Fruit fly (Drosophila melanogaster) whole organism, embryonic: ENCODE measurements around the gene CG7878.

Experiments used
- BtbVII ChIP-seq: fragments of 200-800 bp; sonication (Bioruptor generic); optimal IDR thresholded peaks from 3 replicates; lab custom pipeline; 2017; ENCODE audit warnings: missing biosample characterization, mild to moderate bottlenecking, missing genetic modification characterization
- CG11398 ChIP-seq: fragments of 200-800 bp; sonication (Bioruptor generic); optimal IDR thresholded peaks from 2 replicates; lab custom pipeline; 2016; ENCODE audit warnings: missing biosample characterization, missing genetic modification characterization
- CG11695 ChIP-seq: fragments of 200-800 bp; sonication (Bioruptor generic); IDR thresholded peaks from 3 replicates; pipeline ENCODE4 v1.3.6; 2022; ENCODE audit warnings: missing biosample characterization, missing genetic modification characterization
- CG1647 ChIP-seq: fragments of 200-800 bp; sonication (Bioruptor generic); optimal IDR thresholded peaks from 3 replicates; lab custom pipeline; 2016; ENCODE audit warnings: missing biosample characterization, missing genetic modification characterization
- CG16813 ChIP-seq: fragments of 200-800 bp; sonication (Bioruptor generic); IDR thresholded peaks from 3 replicates; pipeline ENCODE4 v1.3.6; 2022; ENCODE audit warnings: missing biosample characterization, missing genetic modification characterization; ENCODE audit not compliant: partially characterized antibody
- CG18476 ChIP-seq: fragments of 200-800 bp; sonication (Bioruptor generic); optimal IDR thresholded peaks from 2 replicates; lab custom pipeline; 2016; ENCODE audit warnings: missing biosample characterization, mild to moderate bottlenecking, missing genetic modification characterization
- CG30431 ChIP-seq: fragments of 200-800 bp; sonication (Bioruptor generic); optimal IDR thresholded peaks from 2 replicates; lab custom pipeline; 2017; ENCODE audit warnings: missing biosample characterization, missing genetic modification characterization
- CG32767 ChIP-seq: fragments of 200-800 bp; sonication (Bioruptor generic); IDR thresholded peaks from 2 replicates; pipeline ENCODE4 v1.3.6; 2022; ENCODE audit warnings: missing biosample characterization, missing genetic modification characterization
- CG33213 ChIP-seq: fragments of 200-800 bp; sonication (Bioruptor generic); optimal IDR thresholded peaks from 3 replicates; lab custom pipeline; 2016; ENCODE audit warnings: missing biosample characterization, missing genetic modification characterization
- CG4730 ChIP-seq: fragments of 200-800 bp; sonication (Bioruptor generic); IDR thresholded peaks from 2 replicates; pipeline ENCODE4 v1.3.6; 2022; ENCODE audit warnings: missing biosample characterization, missing genetic modification characterization
- CG5953 ChIP-seq: fragments of 200-800 bp; sonication (Bioruptor generic); IDR thresholded peaks from 2 replicates; pipeline ENCODE4 v1.3.6; 2022; ENCODE audit warnings: missing biosample characterization, missing genetic modification characterization
- CG6765 ChIP-seq: fragments of 200-800 bp; sonication (Bioruptor generic); optimal IDR thresholded peaks from 3 replicates; lab custom pipeline; 2017; ENCODE audit warnings: missing biosample characterization, mild to moderate bottlenecking, missing genetic modification characterization
- CG7271 ChIP-seq: fragments of 200-800 bp; sonication (Bioruptor generic); optimal IDR thresholded peaks from 2 replicates; lab custom pipeline; 2018; ENCODE audit warnings: missing biosample characterization, mild to moderate bottlenecking, missing genetic modification characterization, moderate library complexity
- CG7372 ChIP-seq: fragments of 200-800 bp; sonication (Bioruptor generic); IDR thresholded peaks from 2 replicates; pipeline ENCODE4 v1.3.6; 2022; ENCODE audit warnings: missing biosample characterization, missing genetic modification characterization
- CG7786 ChIP-seq: fragments of 200-800 bp; sonication (Bioruptor generic); optimal IDR thresholded peaks from 2 replicates; lab custom pipeline; 2016; ENCODE audit warnings: missing biosample characterization, missing genetic modification characterization
- CG7987 ChIP-seq: fragments of 200-800 bp; sonication (Bioruptor generic); optimal IDR thresholded peaks from 2 replicates; lab custom pipeline; 2018; ENCODE audit warnings: missing biosample characterization, mild to moderate bottlenecking, missing genetic modification characterization, moderate library complexity
- CG8359 ChIP-seq: fragments of 200-800 bp; sonication (Bioruptor generic); optimal IDR thresholded peaks from 2 replicates; lab custom pipeline; 2017; ENCODE audit warnings: missing biosample characterization, mild to moderate bottlenecking, missing genetic modification characterization, borderline replicate concordance
- CG8388 ChIP-seq: fragments of 200-800 bp; sonication (Bioruptor generic); optimal IDR thresholded peaks from 2 replicates; lab custom pipeline; 2019; ENCODE audit warnings: missing biosample characterization, mild to moderate bottlenecking, missing genetic modification characterization, moderate library complexity
- CG9727 ChIP-seq: fragments of 200-800 bp; sonication (Bioruptor generic); optimal IDR thresholded peaks from 3 replicates; lab custom pipeline; 2017; ENCODE audit warnings: missing biosample characterization, mild to moderate bottlenecking, missing genetic modification characterization
- CG9932 ChIP-seq: fragments of 200-800 bp; sonication (Bioruptor generic); IDR thresholded peaks from 2 replicates; pipeline ENCODE4 v1.3.6; 2022; ENCODE audit warnings: missing biosample characterization, missing genetic modification characterization
- CkIIα-i1 ChIP-seq: fragments of 200-800 bp; sonication (Bioruptor generic); IDR thresholded peaks from 2 replicates; pipeline ENCODE4 v1.3.6; 2022; ENCODE audit warnings: missing biosample characterization, missing genetic modification characterization
- CrebB ChIP-seq: fragments of 200-800 bp; sonication (Bioruptor generic); optimal IDR thresholded peaks from 3 replicates; lab custom pipeline; 2018; ENCODE audit warnings: missing biosample characterization, mild to moderate bottlenecking, missing genetic modification characterization
- Dll ChIP-seq: fragments of 200-800 bp; sonication (Bioruptor generic); IDR thresholded peaks from 4 replicates; pipeline ENCODE4 v1.3.6; 2022; ENCODE audit warnings: missing biosample characterization, missing genetic modification characterization; ENCODE audit not compliant: partially characterized antibody
- Gug ChIP-seq: fragments of 200-800 bp; sonication (Bioruptor generic); IDR thresholded peaks from 4 replicates; pipeline ENCODE4 v1.3.6; 2022; ENCODE audit warnings: missing biosample characterization, missing genetic modification characterization
- HLHmδ ChIP-seq: fragments of 200-800 bp; sonication (Bioruptor generic); optimal IDR thresholded peaks from 2 replicates; lab custom pipeline; 2018; ENCODE audit warnings: missing biosample characterization, mild to moderate bottlenecking, missing genetic modification characterization, moderate library complexity
- Hmx ChIP-seq: fragments of 200-800 bp; sonication (Bioruptor generic); optimal IDR thresholded peaks from 2 replicates; lab custom pipeline; 2016; ENCODE audit warnings: missing biosample characterization, missing genetic modification characterization
- Hr39 ChIP-seq: fragments of >200 bp; optimal IDR thresholded peaks from 2 replicates; lab custom pipeline; 2017
- Oaz ChIP-seq: fragments of 200-800 bp; sonication (Bioruptor generic); IDR thresholded peaks from 2 replicates; pipeline ENCODE4 v1.3.6; 2022; ENCODE audit warnings: missing biosample characterization, missing genetic modification characterization
- Sin3A ChIP-seq: fragments of >200 bp; optimal IDR thresholded peaks from 2 replicates; lab custom pipeline; 2018
- Tbp ChIP-seq: fragments of >200 bp; optimal IDR thresholded peaks from 2 replicates; lab custom pipeline; 2018; ENCODE audit warnings: missing biosample characterization, missing genetic modification characterization
- aop ChIP-seq: fragments of 200-800 bp; sonication (Bioruptor generic); IDR thresholded peaks from 2 replicates; pipeline ENCODE4 v1.3.6; 2022; ENCODE audit warnings: missing biosample characterization, missing genetic modification characterization
- ash1 ChIP-seq: fragments of 200-800 bp; sonication (Bioruptor generic); optimal IDR thresholded peaks from 2 replicates; lab custom pipeline; 2018; ENCODE audit warnings: missing biosample characterization, mild to moderate bottlenecking, missing genetic modification characterization
- crol ChIP-seq: fragments of 200-800 bp; sonication (Bioruptor generic); IDR thresholded peaks from 2 replicates; pipeline ENCODE4 v1.3.6; 2022; ENCODE audit warnings: missing biosample characterization, missing genetic modification characterization
- crp ChIP-seq, 2 experiments: fragments of 200-800 bp; sonication (Bioruptor generic); optimal IDR thresholded peaks; 2 replicates in 1 of 2; 3 replicates in 1 of 2; lab custom pipeline; 2017; ENCODE audit warnings: missing biosample characterization in 2 of 2, missing genetic modification characterization in 2 of 2, mild to moderate bottlenecking in 1 of 2, moderate library complexity in 1 of 2
- dm ChIP-seq: fragments of 200-800 bp; sonication (Bioruptor generic); optimal IDR thresholded peaks from 3 replicates; lab custom pipeline; 2016; ENCODE audit warnings: missing biosample characterization, missing genetic modification characterization
- en ChIP-seq: fragments of 200-800 bp; sonication (Bioruptor generic); optimal IDR thresholded peaks from 2 replicates; lab custom pipeline; 2016; ENCODE audit warnings: missing biosample characterization, missing genetic modification characterization
- fru ChIP-seq: fragments of >200 bp; optimal IDR thresholded peaks from 2 replicates; lab custom pipeline; 2017
- maf-S ChIP-seq: fragments of 200-800 bp; sonication (Bioruptor generic); optimal IDR thresholded peaks from 2 replicates; lab custom pipeline; 2016; ENCODE audit warnings: missing biosample characterization, missing genetic modification characterization
- odd ChIP-seq: fragments of 200-800 bp; sonication (Bioruptor generic); optimal IDR thresholded peaks from 2 replicates; lab custom pipeline; 2017; ENCODE audit warnings: missing biosample characterization, mild to moderate bottlenecking, missing genetic modification characterization
- p53 ChIP-seq: fragments of 200-800 bp; sonication (Bioruptor generic); optimal IDR thresholded peaks from 2 replicates; lab custom pipeline; 2016; ENCODE audit warnings: missing biosample characterization, missing genetic modification characterization
- pan ChIP-seq, 4 experiments: fragments of >200 bp in 3 of 4; fragments of 200-800 bp in 1 of 4; sonication (Bioruptor generic) in 1 of 4; optimal IDR thresholded peaks in 3 of 4; IDR thresholded peaks in 1 of 4; 2 replicates each; pipeline versions ENCODE4 v1.3.6 to Lab custom; 2017 to 2022; ENCODE audit warnings: missing biosample characterization in 2 of 4, missing genetic modification characterization in 2 of 4, mixed read lengths in 1 of 4
- pros ChIP-seq: fragments of 200-800 bp; sonication (Bioruptor generic); optimal IDR thresholded peaks from 3 replicates; lab custom pipeline; 2019; ENCODE audit warnings: missing biosample characterization, mild to moderate bottlenecking, missing genetic modification characterization, moderate library complexity
- pum ChIP-seq: fragments of 200-800 bp; sonication (Bioruptor generic); optimal IDR thresholded peaks from 2 replicates; lab custom pipeline; 2016; ENCODE audit warnings: missing biosample characterization, missing genetic modification characterization
- sc ChIP-seq, 3 experiments: fragments of >200 bp in 2 of 3; fragments of 200-800 bp in 1 of 3; sonication (Bioruptor generic) in 1 of 3; optimal IDR thresholded peaks; 2 replicates in 2 of 3; 3 replicates in 1 of 3; lab custom pipeline; 2017; ENCODE audit warnings: mild to moderate bottlenecking in 1 of 3, missing biosample characterization in 1 of 3, missing genetic modification characterization in 1 of 3, missing genetic modification reagents in 1 of 3
- scrt ChIP-seq: fragments of 200-800 bp; sonication (Bioruptor generic); optimal IDR thresholded peaks from 2 replicates; lab custom pipeline; 2018; ENCODE audit warnings: missing biosample characterization, mild to moderate bottlenecking, missing genetic modification characterization, moderate library complexity
- sim ChIP-seq: fragments of 200-800 bp; sonication (Bioruptor generic); IDR thresholded peaks from 2 replicates; pipeline ENCODE4 v1.3.6; 2022; ENCODE audit warnings: missing biosample characterization, missing genetic modification characterization
- sr ChIP-seq: fragments of 200-800 bp; sonication (Bioruptor generic); IDR thresholded peaks from 3 replicates; pipeline ENCODE4 v1.3.6; 2022; ENCODE audit warnings: missing biosample characterization, missing genetic modification characterization
- usp ChIP-seq: fragments of >200 bp; optimal IDR thresholded peaks from 2 replicates; lab custom pipeline; 2017; ENCODE audit warnings: missing biosample characterization, missing genetic modification characterization
- yki ChIP-seq: fragments of >200 bp; optimal IDR thresholded peaks from 3 replicates; lab custom pipeline; 2018

The CG7878 gene

dm6 chr3R:8113833-8114673, 8.5 kb upstream of the CG7878 start (continued):
- TF ChIP-seq yki, result no peak
- peak; percentile 76 for TF ChIP-seq CG8388 (GFP tag; lab: Kevin White, UChicago)
- TF ChIP-seq scrt (GFP tag; lab: Kevin White, UChicago), result peak; percentile 90
- no peak for TF ChIP-seq Hr39 (lab: Kevin White, UChicago)
- TF ChIP-seq en (GFP tag; lab: Kevin White, UChicago), result peak; percentile 53
- no peak for TF ChIP-seq CkIIα-i1
- peak; percentile 77 for TF ChIP-seq CG7271
- TF ChIP-seq CG9932 (GFP tag; lab: Robert Waterston, UW), result peak; percentile 59
- peak; percentile 60 for TF ChIP-seq CG32767 (GFP tag; lab: Robert Waterston, UW)
- TF ChIP-seq Gug (GFP tag; lab: Robert Waterston, UW), result peak; percentile 77
- TF ChIP-seq CG9727 (GFP tag; lab: Kevin White, UChicago), result peak; percentile 90
- peak; percentile 34 for TF ChIP-seq CG11398 (GFP tag; lab: Kevin White, UChicago)
- peak; percentile 65 for TF ChIP-seq CG5953 (GFP tag; lab: Robert Waterston, UW)
- TF ChIP-seq aop (GFP tag; lab: Robert Waterston, UW), result no peak
- TF ChIP-seq fru (lab: Kevin White, UChicago), result no peak
- TF ChIP-seq CG11695 (GFP tag; lab: Robert Waterston, UW), result peak; percentile 85
- peak; percentile 78 for TF ChIP-seq pum
- TF ChIP-seq crol, result peak; percentile 91
- TF ChIP-seq BtbVII (GFP tag; lab: Kevin White, UChicago), result peak; percentile 87
- peak; percentile 37 for TF ChIP-seq CG6765 (GFP tag; lab: Kevin White, UChicago)
- peak; percentile 58 for TF ChIP-seq odd (GFP tag; lab: Kevin White, UChicago)
- peak; percentile 79 for TF ChIP-seq CG18476 (GFP tag; lab: Kevin White, UChicago)
- TF ChIP-seq sim (GFP tag; lab: Robert Waterston, UW), result peak; percentile 82
- TF ChIP-seq Tbp (GFP tag; lab: Kevin White, UChicago), result no peak
- TF ChIP-seq CG7786, result peak; percentile 78
- TF ChIP-seq CG1647, result peak; percentile 79
- TF ChIP-seq Sin3A, result no peak
- TF ChIP-seq usp (GFP tag; lab: Kevin White, UChicago), result no peak
- peak; percentile 41 for TF ChIP-seq CG30431
- TF ChIP-seq CG8359 (GFP tag; lab: Kevin White, UChicago), result peak; percentile 71
- TF ChIP-seq CG7372 (GFP tag; lab: Robert Waterston, UW), result peak; percentile 71; the same call in 1 of the 2 replicates
- no peak for TF ChIP-seq ash1
- no peak for TF ChIP-seq Dll (GFP tag; lab: Robert Waterston, UW)
- TF ChIP-seq CG7987 (GFP tag; lab: Kevin White, UChicago), result peak; percentile 50
- no peak for TF ChIP-seq sc (optimal IDR thresholded peaks at IDR 0.05; lab: Kevin White, UChicago)
- peak; percentile 54 for TF ChIP-seq sc (GFP tag; optimal IDR thresholded peaks at IDR 0.05; lab: Kevin White, UChicago)
- TF ChIP-seq pros (GFP tag; lab: Kevin White, UChicago), result peak; percentile 68
- TF ChIP-seq Oaz (GFP tag; lab: Robert Waterston, UW), result peak; percentile 50; the same call in 1 of the 2 replicates
- TF ChIP-seq maf-S (GFP tag; lab: Kevin White, UChicago), result peak; percentile 37
- TF ChIP-seq sr (GFP tag; lab: Robert Waterston, UW), result peak; percentile 62; the same call in 2 of the 3 replicates
- TF ChIP-seq dm (GFP tag; lab: Kevin White, UChicago), result peak; percentile 57
- peak; percentile 45 for TF ChIP-seq p53 (GFP tag; lab: Kevin White, UChicago)
- TF ChIP-seq pan (optimal IDR thresholded peaks at IDR 0.05; lab: Kevin White, UChicago), result no peak
- TF ChIP-seq pan (GFP tag; optimal IDR thresholded peaks at IDR 0.05 in 1 of 2, IDR thresholded peaks at IDR 0.05 in 1 of 2), result peak in 1 of 2 experiments; percentile 83
- no peak for TF ChIP-seq CG16813
- TF ChIP-seq CG33213, result peak; percentile 62
- TF ChIP-seq CrebB (tag; lab: Kevin White, UChicago), result peak; percentile 46
- peak; percentile 49 for TF ChIP-seq Hmx (GFP tag; lab: Kevin White, UChicago)
- no peak for TF ChIP-seq HLHmδ (GFP tag; lab: Kevin White, UChicago)
- peak; percentile 75 for TF ChIP-seq CG4730 (GFP tag; lab: Robert Waterston, UW)
- TF ChIP-seq crp (GFP tag; optimal IDR thresholded peaks at IDR 0.05; lab: Kevin White, UChicago), result peak in 1 of 2 experiments; percentile 42
